Worm (Caenorhabditis elegans): ENCODE measurements around the gene lin-8.

DNA sequence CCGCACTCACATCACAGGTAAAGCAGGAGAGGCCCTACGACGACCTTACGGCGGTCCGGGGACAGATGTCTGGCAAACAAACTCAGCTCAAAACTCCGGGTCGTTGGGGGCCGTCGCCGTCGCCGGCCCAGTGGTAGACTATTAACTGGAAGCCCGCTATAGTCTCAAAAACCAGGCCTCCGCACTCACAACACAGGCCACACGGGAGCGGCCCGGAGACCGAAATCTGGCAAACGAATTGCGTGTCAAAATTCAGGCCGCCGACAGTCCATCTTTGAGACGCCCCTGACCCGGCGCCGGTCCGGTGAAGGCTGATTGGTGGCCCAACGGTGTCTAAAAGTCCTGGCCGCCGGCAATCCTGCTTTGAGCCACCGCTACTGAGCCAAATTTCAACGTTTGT lies 11.2 kb upstream of the lin-8 start:
- no peak for TF ChIP-seq ztf-29 (GFP tag; IDR thresholded peaks at IDR 0.05)
- no peak for TF ChIP-seq ztf-23 (GFP tag; IDR thresholded peaks at IDR 0.05)
